Fruit fly (Drosophila melanogaster) whole organism, wandering third instar larva: ENCODE results near the gene CG6707.

ENCODE experiments used
- CG32264 ChIP-seq: fragments of 200-800 bp; sonication (Bioruptor generic); optimal IDR thresholded peaks from 2 replicates; lab custom pipeline; 2016; ENCODE audit warnings: missing biosample characterization, missing genetic modification characterization
- CG9705 ChIP-seq: fragments of 200-800 bp; sonication (Bioruptor generic); optimal IDR thresholded peaks from 2 replicates; lab custom pipeline; 2018; ENCODE audit warnings: missing biosample characterization, mild to moderate bottlenecking, missing genetic modification characterization
- CrebA ChIP-seq: fragments of 200-800 bp; sonication (Bioruptor generic); optimal IDR thresholded peaks from 2 replicates; lab custom pipeline; 2016; ENCODE audit warnings: missing biosample characterization, mild to moderate bottlenecking, missing genetic modification characterization, borderline replicate concordance
- Dif ChIP-seq: fragments of 200-275, 200-300 bp; sonication (Bioruptor generic); optimal IDR thresholded peaks from 2 replicates; lab custom pipeline; 2018; ENCODE audit warnings: missing biosample characterization, missing genetic modification characterization; ENCODE audit not compliant: partially characterized antibody
- GATAd ChIP-seq: sonication (Bioruptor generic); optimal IDR thresholded peaks from 2 replicates; lab custom pipeline; 2016; ENCODE audit warnings: missing biosample characterization, missing genetic modification characterization
- HLH106 ChIP-seq: fragments of 200-800 bp; optimal IDR thresholded peaks from 3 replicates; lab custom pipeline; 2019; ENCODE audit warnings: missing biosample characterization, mild to moderate bottlenecking, missing genetic modification characterization, moderate library complexity
- Hnf4 ChIP-seq: fragments of 200-800 bp; sonication (Bioruptor generic); optimal IDR thresholded peaks from 2 replicates; lab custom pipeline; 2016; ENCODE audit warnings: missing biosample characterization, mild to moderate bottlenecking, missing genetic modification characterization
- Hr78 ChIP-seq: fragments of >200 bp; optimal IDR thresholded peaks from 2 replicates; lab custom pipeline; 2017; ENCODE audit warnings: missing biosample characterization, missing genetic modification characterization
- Hr83 ChIP-seq: fragments of 200-300 bp; sonication (Bioruptor generic); optimal IDR thresholded peaks from 2 replicates; lab custom pipeline; 2016; ENCODE audit warnings: missing biosample characterization, mild to moderate bottlenecking, missing genetic modification characterization, moderate library complexity; ENCODE audit not compliant: poor library complexity, severe bottlenecking
- Jra ChIP-seq: sonication (Bioruptor generic); optimal IDR thresholded peaks from 2 replicates; lab custom pipeline; 2016; ENCODE audit warnings: missing biosample characterization, missing genetic modification characterization
- Mio ChIP-seq: sonication (Bioruptor generic); optimal IDR thresholded peaks from 2 replicates; lab custom pipeline; 2016; ENCODE audit warnings: missing biosample characterization, missing genetic modification characterization
- OdsH ChIP-seq: fragments of 200-800 bp; sonication (Bioruptor generic); optimal IDR thresholded peaks from 2 replicates; lab custom pipeline; 2016; ENCODE audit warnings: missing biosample characterization, mild to moderate bottlenecking, missing genetic modification characterization
- Rel ChIP-seq, 2 experiments: fragments of 200-800 bp; sonication (Bioruptor generic) in 1 of 2; optimal IDR thresholded peaks; 2 replicates in 1 of 2; 3 replicates in 1 of 2; lab custom pipeline; 2016 to 2019; ENCODE audit warnings: mild to moderate bottlenecking in 2 of 2, missing biosample characterization in 2 of 2, missing genetic modification characterization in 2 of 2, moderate library complexity in 1 of 2
- Sp1 ChIP-seq: fragments of 200-800 bp; sonication (Bioruptor generic); optimal IDR thresholded peaks from 3 replicates; lab custom pipeline; 2019; ENCODE audit warnings: missing biosample characterization, mild to moderate bottlenecking, missing genetic modification characterization, moderate library complexity
- Vsx2 ChIP-seq: fragments of 200-300, 225-300 bp; sonication (Bioruptor generic); optimal IDR thresholded peaks from 2 replicates; lab custom pipeline; 2018; ENCODE audit warnings: missing biosample characterization, missing genetic modification characterization; ENCODE audit not compliant: partially characterized antibody
- br ChIP-seq: fragments of 200-800 bp; sonication (Bioruptor generic); optimal IDR thresholded peaks from 2 replicates; lab custom pipeline; 2016; ENCODE audit warnings: missing biosample characterization, missing genetic modification characterization
- brk ChIP-seq: fragments of 200-800 bp; sonication (Bioruptor generic); optimal IDR thresholded peaks from 2 replicates; lab custom pipeline; 2016; ENCODE audit warnings: missing biosample characterization, mild to moderate bottlenecking, missing genetic modification characterization
- dl ChIP-seq, 2 experiments: fragments of 175-275, 200-275 bp in 1 of 2; fragments of 200-275 bp in 1 of 2; sonication (Bioruptor generic); optimal IDR thresholded peaks; lab custom pipeline; 2018; ENCODE audit warnings: mild to moderate bottlenecking in 2 of 2, missing biosample characterization in 2 of 2, missing genetic modification characterization in 2 of 2, moderate library complexity in 2 of 2; ENCODE audit not compliant: partially characterized antibody in 2 of 2, insufficient read depth in 1 of 2
- dsf ChIP-seq: sonication (Bioruptor generic); optimal IDR thresholded peaks from 2 replicates; lab custom pipeline; 2016; ENCODE audit warnings: missing biosample characterization, missing genetic modification characterization, borderline replicate concordance
- ey ChIP-seq: fragments of 200-800 bp; sonication (Bioruptor generic); optimal IDR thresholded peaks from 2 replicates; lab custom pipeline; 2016; ENCODE audit warnings: missing biosample characterization, missing genetic modification characterization
- foxo ChIP-seq, 2 experiments: fragments of 200-800 bp; sonication (Bioruptor generic); optimal IDR thresholded peaks; 2 replicates in 1 of 2; 3 replicates in 1 of 2; lab custom pipeline; 2016 to 2017; ENCODE audit warnings: missing biosample characterization in 2 of 2, missing genetic modification characterization in 2 of 2
- fru ChIP-seq: fragments of 200-800 bp; sonication (Bioruptor generic); optimal IDR thresholded peaks from 3 replicates; lab custom pipeline; 2016; ENCODE audit warnings: missing biosample characterization, mild to moderate bottlenecking, missing genetic modification characterization
- h ChIP-seq: fragments of 200-800 bp; sonication (Bioruptor generic); optimal IDR thresholded peaks from 3 replicates; lab custom pipeline; 2016; ENCODE audit warnings: missing biosample characterization, mild to moderate bottlenecking, missing genetic modification characterization
- jim ChIP-seq: fragments of 175-275, 200-325 bp; sonication (Bioruptor generic); optimal IDR thresholded peaks from 2 replicates; lab custom pipeline; 2016; ENCODE audit warnings: missing biosample characterization, mild to moderate bottlenecking, missing genetic modification characterization
- pan ChIP-seq: fragments of >200 bp; optimal IDR thresholded peaks from 2 replicates; lab custom pipeline; 2017
- psq ChIP-seq: fragments of 200-800 bp; sonication (Bioruptor generic); optimal IDR thresholded peaks from 3 replicates; lab custom pipeline; 2017; ENCODE audit warnings: missing biosample characterization, mild to moderate bottlenecking, missing genetic modification characterization, moderate library complexity
- rgr ChIP-seq: fragments of 200-800 bp; sonication (Bioruptor generic); optimal IDR thresholded peaks from 3 replicates; lab custom pipeline; 2016; ENCODE audit warnings: missing biosample characterization, mild to moderate bottlenecking, missing genetic modification characterization
- sage ChIP-seq: fragments of 200-800 bp; sonication (Bioruptor generic); optimal IDR thresholded peaks from 2 replicates; lab custom pipeline; 2016; ENCODE audit warnings: missing biosample characterization, mild to moderate bottlenecking, missing genetic modification characterization
- sv ChIP-seq: fragments of 200-800 bp; sonication (Bioruptor generic); optimal IDR thresholded peaks from 3 replicates; lab custom pipeline; 2016; ENCODE audit warnings: missing biosample characterization, missing genetic modification characterization
- usp ChIP-seq: fragments of >200 bp; optimal IDR thresholded peaks from 2 replicates; lab custom pipeline; 2017; ENCODE audit warnings: missing biosample characterization, missing genetic modification characterization
- woc ChIP-seq: sonication (Bioruptor generic); optimal IDR thresholded peaks from 2 replicates; lab custom pipeline; 2016; ENCODE audit warnings: missing biosample characterization, mild to moderate bottlenecking, missing genetic modification characterization

Gene CG6707

dm6 chr3L:9897164-9897783 is 1.1 kb downstream of the CG6707 start:
- TF ChIP-seq Mio (GFP tag; lab: Kevin White, UChicago) (no peak), ey (GFP tag; lab: Kevin White, UChicago) (peak; percentile 6), Sp1 (GFP tag; lab: Kevin White, UChicago) (peak; percentile 4), OdsH (GFP tag; lab: Kevin White, UChicago) (peak; percentile 12), CrebA (GFP tag; lab: Kevin White, UChicago) (no peak), Rel (GFP tag; optimal IDR thresholded peaks at IDR 0.05; lab: Kevin White, UChicago) (no peak), Rel (tag; optimal IDR thresholded peaks at IDR 0.05; lab: Kevin White, UChicago) (peak; percentile 61), br (GFP tag; lab: Kevin White, UChicago) (peak; percentile 57), sage (GFP tag; lab: Kevin White, UChicago) (no peak), Vsx2 (GFP tag; lab: Kevin White, UChicago) (no peak), foxo (GFP tag; optimal IDR thresholded peaks at IDR 0.05; lab: Kevin White, UChicago) (peak in 1 of 2 experiments; percentile 58), h (GFP tag; lab: Kevin White, UChicago) (peak; percentile 55), HLH106 (tag; lab: Kevin White, UChicago) (peak; percentile 22), Hnf4 (GFP tag; lab: Kevin White, UChicago) (peak; percentile 4), rgr (peak; percentile 56), woc (GFP tag; lab: Kevin White, UChicago) (peak; percentile 1), Hr78 (GFP tag; lab: Kevin White, UChicago) (no peak), fru (GFP tag; lab: Kevin White, UChicago) (peak; percentile 75), Jra (GFP tag; lab: Kevin White, UChicago) (peak; percentile 49), psq (GFP tag; lab: Kevin White, UChicago) (peak; percentile 6), Hr83 (no peak)

dm6 chr3L:9894643-9895042 is 3.7 kb downstream of the CG6707 start, which contains the start of the genes CG6709 and Hez:
CG6709 (minus strand) TSS chr3L:9894743.
Hez (minus strand) TSS chr3L:9894743.
- TF ChIP-seq Mio (GFP tag; lab: Kevin White, UChicago) (no peak), h (GFP tag; lab: Kevin White, UChicago) (no peak), CrebA (GFP tag; lab: Kevin White, UChicago) (no peak), CG9705 (no peak), brk (GFP tag; lab: Kevin White, UChicago) (no peak), CG32264 (no peak), dsf (GFP tag; lab: Kevin White, UChicago) (no peak), usp (no peak), pan (lab: Kevin White, UChicago) (no peak), jim (GFP tag; lab: Kevin White, UChicago) (no peak), OdsH (GFP tag; lab: Kevin White, UChicago) (no peak), dl (GFP tag; optimal IDR thresholded peaks at IDR 0.05; lab: Kevin White, UChicago; ENCODE audit: insufficient read depth in 1 of 2, partially characterized antibody in 2 of 2) (no peak), GATAd (GFP tag; lab: Kevin White, UChicago) (no peak), sv (GFP tag; lab: Kevin White, UChicago) (no peak), Dif (no peak), foxo (GFP tag; optimal IDR thresholded peaks at IDR 0.05; lab: Kevin White, UChicago) (no peak), ey (GFP tag; lab: Kevin White, UChicago) (no peak)
- TF ChIP-seq, all 38 proteins: peak for 0

dm6 chr3L:9893983-9894382 is 4.4 kb downstream of the CG6707 start:
- TF ChIP-seq ey (GFP tag; lab: Kevin White, UChicago): no peak
- no peak for TF ChIP-seq psq (GFP tag; lab: Kevin White, UChicago)
- TF ChIP-seq Hnf4 (GFP tag; lab: Kevin White, UChicago): no peak
- TF ChIP-seq sv (GFP tag; lab: Kevin White, UChicago): no peak
- TF ChIP-seq OdsH (GFP tag; lab: Kevin White, UChicago): no peak
- TF ChIP-seq rgr: no peak
- no peak for TF ChIP-seq Sp1 (GFP tag; lab: Kevin White, UChicago)
- no peak for TF ChIP-seq dsf (GFP tag; lab: Kevin White, UChicago)
- no peak for TF ChIP-seq usp
- no peak for TF ChIP-seq Hr83
- TF ChIP-seq h (GFP tag; lab: Kevin White, UChicago): no peak
- no peak for TF ChIP-seq br (GFP tag; lab: Kevin White, UChicago)
- no peak for TF ChIP-seq CG32264
- TF ChIP-seq foxo (GFP tag; optimal IDR thresholded peaks at IDR 0.05; lab: Kevin White, UChicago): no peak
- TF ChIP-seq Jra (GFP tag; lab: Kevin White, UChicago): no peak
- no peak for TF ChIP-seq Mio (GFP tag; lab: Kevin White, UChicago)
- TF ChIP-seq sage (GFP tag; lab: Kevin White, UChicago): no peak
- TF ChIP-seq, all 38 proteins: peak for 0
